Worm (Caenorhabditis elegans): ENCODE results near the gene nspe-2.
"Not testable (repeated sequence)": the region's sequence is repeated elsewhere in the genome, so short reads cannot be mapped to it uniquely, and the experiment has no call there.

Gene nspe-2

ce11 chrII:12625673-12626072, 6.5 kb upstream of the nspe-2 start:
- no peak for TF ChIP-seq skn-1 (tag; optimal IDR thresholded peaks at IDR 0.05)
- no peak for TF ChIP-seq ztf-11 (tag; optimal IDR thresholded peaks at IDR 0.05)
- TF ChIP-seq R02D3.7 (tag; optimal IDR thresholded peaks at IDR 0.05): no peak
- TF ChIP-seq peb-1 (tag; optimal IDR thresholded peaks at IDR 0.05): no peak
- no peak for TF ChIP-seq lin-39 (tag; optimal IDR thresholded peaks at IDR 0.05)
- no peak for TF ChIP-seq nhr-11 (tag; optimal IDR thresholded peaks at IDR 0.05)
- TF ChIP-seq lin-11 (tag; optimal IDR thresholded peaks at IDR 0.05): no peak
- no peak for TF ChIP-seq Y55F3AM.14 (GFP tag; optimal IDR thresholded peaks at IDR 0.05)
- no peak for TF ChIP-seq ztf-1 (GFP tag; conservative IDR thresholded peaks at IDR 0.05)
- TF ChIP-seq sem-4 (tag; optimal IDR thresholded peaks at IDR 0.05): no peak
- no peak for TF ChIP-seq nhr-12 (tag; optimal IDR thresholded peaks at IDR 0.05)
- peak; percentile 95 for TF ChIP-seq nhr-21 (tag; optimal IDR thresholded peaks at IDR 0.05)
- no peak for TF ChIP-seq unc-39 (tag; optimal IDR thresholded peaks at IDR 0.05)
- TF ChIP-seq nhr-25 (tag; optimal IDR thresholded peaks at IDR 0.05): peak; percentile 91
- no peak for TF ChIP-seq lsy-2 (tag; optimal IDR thresholded peaks at IDR 0.05)
- peak; percentile 31 for TF ChIP-seq fos-1 (tag; optimal IDR thresholded peaks at IDR 0.05)
- TF ChIP-seq dmd-4 (tag; optimal IDR thresholded peaks at IDR 0.05): no peak
- no peak for TF ChIP-seq ZK546.5 (tag; optimal IDR thresholded peaks at IDR 0.05)
- peak; percentile 27 for TF ChIP-seq crh-2 (tag; optimal IDR thresholded peaks at IDR 0.05)
- no peak for TF ChIP-seq F13H6.1 (tag; optimal IDR thresholded peaks at IDR 0.05)
- TF ChIP-seq zag-1 (tag; optimal IDR thresholded peaks at IDR 0.05): no peak
- TF ChIP-seq sma-3 (GFP tag; optimal IDR thresholded peaks at IDR 0.05): peak; percentile 93
- peak; percentile 57 for TF ChIP-seq blmp-1 (tag; optimal IDR thresholded peaks at IDR 0.05; ENCODE audit: insufficient read depth)
- no peak for TF ChIP-seq nhr-23 (tag; optimal IDR thresholded peaks at IDR 0.05)
- TF ChIP-seq nhr-6 (tag; optimal IDR thresholded peaks at IDR 0.05): no peak
- TF ChIP-seq ztf-4 (tag; optimal IDR thresholded peaks at IDR 0.05): no peak
- no peak for TF ChIP-seq ceh-82 (tag; optimal IDR thresholded peaks at IDR 0.05)
- TF ChIP-seq mab-5 (tag; optimal IDR thresholded peaks at IDR 0.05): no peak
- TF ChIP-seq snpc-4 (tag; optimal IDR thresholded peaks at IDR 0.05): no peak
- TF ChIP-seq nhr-129 (tag; optimal IDR thresholded peaks at IDR 0.05): peak; percentile 64
- peak; percentile 98 for TF ChIP-seq sma-9 (GFP tag; optimal IDR thresholded peaks at IDR 0.05)
- no peak for TF ChIP-seq sma-9 (tag; optimal IDR thresholded peaks at IDR 0.05)
- no peak for TF ChIP-seq aly-2 (tag; optimal IDR thresholded peaks at IDR 0.05)
- TF ChIP-seq ama-1 (optimal IDR thresholded peaks at IDR 0.05): no peak
- TF ChIP-seq mbf-1 (tag; optimal IDR thresholded peaks at IDR 0.05): no peak
- peak; percentile 51 for TF ChIP-seq gmeb-1 (tag; optimal IDR thresholded peaks at IDR 0.05)
- no peak for TF ChIP-seq unc-55 (GFP tag; optimal IDR thresholded peaks at IDR 0.05)
- peak; percentile 68 for TF ChIP-seq egl-27 (tag; optimal IDR thresholded peaks at IDR 0.05)
- TF ChIP-seq C34F6.9 (tag; optimal IDR thresholded peaks at IDR 0.05): no peak
- TF ChIP-seq unc-62 (GFP tag; optimal IDR thresholded peaks at IDR 0.05): no peak
- no peak for TF ChIP-seq elt-3 (tag; optimal IDR thresholded peaks at IDR 0.05)
- TF ChIP-seq mdl-1 (tag; optimal IDR thresholded peaks at IDR 0.05): peak; percentile 52 to 79
- TF ChIP-seq alr-1 (tag; optimal IDR thresholded peaks at IDR 0.05): no peak
- TF ChIP-seq elt-1 (tag; optimal IDR thresholded peaks at IDR 0.05): no peak
- TF ChIP-seq nhr-10 (tag; optimal IDR thresholded peaks at IDR 0.05): no peak

DNA sequence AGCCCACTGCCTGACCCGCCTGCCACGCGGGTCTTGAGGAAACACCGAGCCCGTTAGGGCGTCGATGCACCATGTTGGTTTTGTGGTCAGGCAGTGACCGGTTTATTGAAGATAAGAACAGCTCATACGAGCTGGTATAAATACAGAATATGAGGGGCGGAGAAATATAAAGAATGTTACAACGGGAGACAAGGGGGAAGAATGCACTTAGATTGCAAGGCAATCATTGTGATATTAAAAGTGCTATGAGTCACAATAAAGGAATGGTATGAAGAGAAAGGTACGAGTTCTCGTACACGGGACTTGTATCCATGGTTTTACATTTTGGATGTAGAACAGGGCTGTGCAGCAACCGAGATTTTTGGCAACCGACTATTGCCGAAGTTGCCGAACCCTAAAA, 5.2 kb upstream of the nspe-2 start, which contains the start of gene Y38E10A.14:
Gene Y38E10A.14, minus strand, starts transcription at position 101 of the 400 bp plus-strand sequence.
- not testable (repeated sequence) for TF ChIP-seq ztf-1 (GFP tag; conservative IDR thresholded peaks at IDR 0.05); nhr-77 (tag; optimal IDR thresholded peaks at IDR 0.05); gmeb-1 (tag; optimal IDR thresholded peaks at IDR 0.05)

Measured in whole organism, L2 larva.